Fruit fly (Drosophila melanogaster) whole organism, prepupa: Measurements from ENCODE around the gene CG10650.

Source experiments
- CG10669 ChIP-seq: fragments of 200-800 bp; sonication (Bioruptor generic); optimal IDR thresholded peaks from 3 replicates; lab custom pipeline; 2018; ENCODE audit warnings: missing biosample characterization, mild to moderate bottlenecking, missing genetic modification characterization, moderate library complexity
- CG11762 ChIP-seq: fragments of 200-800 bp; sonication (Bioruptor generic); optimal IDR thresholded peaks from 3 replicates; lab custom pipeline; 2016; ENCODE audit warnings: missing biosample characterization, missing genetic modification characterization; ENCODE audit not compliant: insufficient read depth
- CG15336 ChIP-seq: fragments of 200-800 bp; sonication (Bioruptor generic); IDR thresholded peaks from 2 replicates; pipeline ENCODE4 v1.3.6; 2022; ENCODE audit warnings: missing biosample characterization, missing genetic modification characterization
- CG1621 ChIP-seq: fragments of 200-800 bp; sonication (Bioruptor generic); optimal IDR thresholded peaks from 3 replicates; lab custom pipeline; 2018; ENCODE audit warnings: missing biosample characterization, mild to moderate bottlenecking, missing genetic modification characterization
- CG3032 ChIP-seq: fragments of 200-800 bp; optimal IDR thresholded peaks from 2 replicates; lab custom pipeline; 2019; ENCODE audit warnings: missing biosample characterization, mild to moderate bottlenecking, missing genetic modification characterization, moderate library complexity
- CG31627 ChIP-seq: fragments of 200-800 bp; sonication (Bioruptor generic); optimal IDR thresholded peaks from 3 replicates; lab custom pipeline; 2016; ENCODE audit warnings: missing biosample characterization, missing genetic modification characterization
- CG32006 ChIP-seq: fragments of 200-800 bp; sonication (Bioruptor generic); optimal IDR thresholded peaks from 3 replicates; lab custom pipeline; 2017; ENCODE audit warnings: missing biosample characterization, mild to moderate bottlenecking, missing genetic modification characterization
- CG34406 ChIP-seq: fragments of 200-800 bp; sonication (Bioruptor generic); optimal IDR thresholded peaks from 3 replicates; lab custom pipeline; 2016; ENCODE audit warnings: missing biosample characterization, missing genetic modification characterization
- CG3919 ChIP-seq: fragments of 200-800 bp; sonication (Bioruptor generic); optimal IDR thresholded peaks from 3 replicates; lab custom pipeline; 2016; ENCODE audit warnings: missing biosample characterization, missing genetic modification characterization
- CG6163 ChIP-seq: fragments of 200-800 bp; sonication (Bioruptor generic); IDR thresholded peaks from 3 replicates; pipeline ENCODE4 v1.3.6; 2022; ENCODE audit warnings: missing biosample characterization, missing genetic modification characterization
- CG6276 ChIP-seq: fragments of 200-800 bp; sonication (Bioruptor generic); optimal IDR thresholded peaks from 2 replicates; lab custom pipeline; 2017; ENCODE audit warnings: missing biosample characterization, mild to moderate bottlenecking, missing genetic modification characterization
- CG6792 ChIP-seq: fragments of 200-800 bp; sonication (Bioruptor generic); optimal IDR thresholded peaks from 3 replicates; lab custom pipeline; 2016; ENCODE audit warnings: missing biosample characterization, missing genetic modification characterization
- CG6808 ChIP-seq: fragments of 200-800 bp; sonication (Bioruptor generic); optimal IDR thresholded peaks from 3 replicates; lab custom pipeline; 2017; ENCODE audit warnings: missing biosample characterization, missing genetic modification characterization, mild to moderate bottlenecking, moderate library complexity, missing genetic modification reagents
- CG6854 ChIP-seq: fragments of 200-800 bp; sonication (Bioruptor generic); optimal IDR thresholded peaks from 2 replicates; lab custom pipeline; 2017; ENCODE audit warnings: missing biosample characterization, mild to moderate bottlenecking, missing genetic modification characterization
- CG8119 ChIP-seq: fragments of 200-800 bp; sonication (Bioruptor generic); IDR thresholded peaks from 3 replicates; pipeline ENCODE4 v1.3.6; 2022; ENCODE audit warnings: missing biosample characterization, missing genetic modification characterization
- CG8319 ChIP-seq: fragments of 200-800 bp; sonication (Bioruptor generic); optimal IDR thresholded peaks from 3 replicates; lab custom pipeline; 2016; ENCODE audit warnings: missing biosample characterization, missing genetic modification characterization
- CG8632 ChIP-seq: fragments of 200-800 bp; sonication (Bioruptor generic); optimal IDR thresholded peaks from 3 replicates; lab custom pipeline; 2016; ENCODE audit warnings: missing biosample characterization, missing genetic modification characterization
- Eip78C ChIP-seq: fragments of 200-800 bp; sonication (Bioruptor generic); peaks from one replicate; lab custom pipeline; 2016; ENCODE audit warnings: missing biosample characterization, missing genetic modification characterization
- Eip93F ChIP-seq: fragments of 200-800 bp; sonication (Bioruptor generic); optimal IDR thresholded peaks from 2 replicates; lab custom pipeline; 2016; ENCODE audit warnings: missing biosample characterization, mild to moderate bottlenecking, missing genetic modification characterization
- Ets96B ChIP-seq: fragments of 200-800 bp; optimal IDR thresholded peaks from 2 replicates; lab custom pipeline; 2019; ENCODE audit warnings: missing biosample characterization, mild to moderate bottlenecking, missing genetic modification characterization, moderate library complexity
- Hr39 ChIP-seq: fragments of 200-800 bp; sonication (Bioruptor generic); optimal IDR thresholded peaks from 2 replicates; lab custom pipeline; 2016; ENCODE audit warnings: missing biosample characterization, missing genetic modification characterization
- Hr4 ChIP-seq: fragments of 200-800 bp; sonication (Bioruptor generic); optimal IDR thresholded peaks from 3 replicates; lab custom pipeline; 2016; ENCODE audit warnings: missing biosample characterization, missing genetic modification characterization
- Lpt ChIP-seq: fragments of 200-800 bp; sonication (Bioruptor generic); optimal IDR thresholded peaks from 3 replicates; lab custom pipeline; 2016; ENCODE audit warnings: missing biosample characterization, missing genetic modification characterization
- Met ChIP-seq: fragments of 200-800 bp; sonication (Bioruptor generic); optimal IDR thresholded peaks from 3 replicates; lab custom pipeline; 2016; ENCODE audit warnings: missing biosample characterization, missing genetic modification characterization
- Smox ChIP-seq: fragments of 200-800 bp; sonication (Bioruptor generic); optimal IDR thresholded peaks from 3 replicates; lab custom pipeline; 2016; ENCODE audit warnings: missing biosample characterization, missing genetic modification characterization
- Sox102F ChIP-seq: fragments of 200-800 bp; sonication (Bioruptor generic); optimal IDR thresholded peaks from 2 replicates; lab custom pipeline; 2016; ENCODE audit warnings: missing biosample characterization, mild to moderate bottlenecking, missing genetic modification characterization
- Sox14 ChIP-seq: fragments of 200-800 bp; sonication (Bioruptor generic); optimal IDR thresholded peaks from 3 replicates; lab custom pipeline; 2016; ENCODE audit warnings: missing biosample characterization, missing genetic modification characterization
- Sox15 ChIP-seq: fragments of 200-800 bp; sonication (Bioruptor generic); optimal IDR thresholded peaks from 3 replicates; lab custom pipeline; 2016; ENCODE audit warnings: missing biosample characterization, missing genetic modification characterization
- achi ChIP-seq: fragments of 200-800 bp; sonication (Bioruptor generic); optimal IDR thresholded peaks from 3 replicates; lab custom pipeline; 2016; ENCODE audit warnings: missing biosample characterization, missing genetic modification characterization
- acj6 ChIP-seq: fragments of 200-800 bp; sonication (Bioruptor generic); optimal IDR thresholded peaks from 3 replicates; lab custom pipeline; 2016; ENCODE audit warnings: missing biosample characterization, missing genetic modification characterization
- dac ChIP-seq: fragments of 200-800 bp; sonication (Bioruptor generic); optimal IDR thresholded peaks from 2 replicates; lab custom pipeline; 2017; ENCODE audit warnings: missing biosample characterization, mild to moderate bottlenecking, missing genetic modification characterization
- dsx ChIP-seq: fragments of 200-800 bp; optimal IDR thresholded peaks from 3 replicates; lab custom pipeline; 2019; ENCODE audit warnings: missing biosample characterization, mild to moderate bottlenecking, missing genetic modification characterization, moderate library complexity; ENCODE audit not compliant: poor library complexity, severe bottlenecking
- eg ChIP-seq: fragments of 200-800 bp; sonication (Bioruptor generic); IDR thresholded peaks from 3 replicates; pipeline ENCODE4 v1.3.6; 2022; ENCODE audit warnings: missing biosample characterization, missing genetic modification characterization
- fd59A ChIP-seq: fragments of 200-800 bp; sonication (Bioruptor generic); optimal IDR thresholded peaks from 2 replicates; lab custom pipeline; 2017; ENCODE audit warnings: missing biosample characterization, mild to moderate bottlenecking, missing genetic modification characterization, missing genetic modification reagents
- fd85E ChIP-seq: fragments of 200-800 bp; sonication (Bioruptor generic); optimal IDR thresholded peaks from 3 replicates; lab custom pipeline; 2016; ENCODE audit warnings: missing biosample characterization, missing genetic modification characterization
- fkh ChIP-seq: fragments of 200-800 bp; sonication (Bioruptor generic); optimal IDR thresholded peaks from 3 replicates; lab custom pipeline; 2017; ENCODE audit warnings: missing biosample characterization, mild to moderate bottlenecking, missing genetic modification characterization, moderate library complexity
- lz ChIP-seq: fragments of 200-800 bp; sonication (Bioruptor generic); optimal IDR thresholded peaks from 3 replicates; lab custom pipeline; 2016; ENCODE audit warnings: missing biosample characterization, missing genetic modification characterization
- net ChIP-seq: fragments of 200-800 bp; sonication (Bioruptor generic); optimal IDR thresholded peaks from 3 replicates; lab custom pipeline; 2016; ENCODE audit warnings: missing biosample characterization, missing genetic modification characterization
- pdm3 ChIP-seq: fragments of 200-800 bp; sonication (Bioruptor generic); optimal IDR thresholded peaks from 3 replicates; lab custom pipeline; 2016; ENCODE audit warnings: missing biosample characterization, missing genetic modification characterization
- salr ChIP-seq, 2 experiments: fragments of 200-800 bp; sonication (Bioruptor generic); optimal IDR thresholded peaks; 3 replicates each; lab custom pipeline; 2016 to 2018; ENCODE audit warnings: missing biosample characterization in 2 of 2, missing genetic modification characterization in 2 of 2, mild to moderate bottlenecking in 1 of 2
- spab ChIP-seq: fragments of 200-800 bp; sonication (Bioruptor generic); optimal IDR thresholded peaks from 2 replicates; lab custom pipeline; 2017; ENCODE audit warnings: missing biosample characterization, mild to moderate bottlenecking, missing genetic modification characterization, missing genetic modification reagents
- ss ChIP-seq, 2 experiments: fragments of 200-800 bp; sonication (Bioruptor generic); optimal IDR thresholded peaks; 2 replicates in 1 of 2; 3 replicates in 1 of 2; lab custom pipeline; 2017 to 2018; ENCODE audit warnings: mild to moderate bottlenecking in 2 of 2, missing biosample characterization in 2 of 2, missing genetic modification characterization in 2 of 2, moderate library complexity in 1 of 2
- svp ChIP-seq: fragments of 200-800 bp; sonication (Bioruptor generic); peaks from one replicate; lab custom pipeline; 2016; ENCODE audit warnings: missing biosample characterization, missing genetic modification characterization
- topi ChIP-seq: fragments of 200-800 bp; sonication (Bioruptor generic); optimal IDR thresholded peaks from 3 replicates; lab custom pipeline; 2016; ENCODE audit warnings: missing biosample characterization, missing genetic modification characterization

The CG10650 gene

DNA sequence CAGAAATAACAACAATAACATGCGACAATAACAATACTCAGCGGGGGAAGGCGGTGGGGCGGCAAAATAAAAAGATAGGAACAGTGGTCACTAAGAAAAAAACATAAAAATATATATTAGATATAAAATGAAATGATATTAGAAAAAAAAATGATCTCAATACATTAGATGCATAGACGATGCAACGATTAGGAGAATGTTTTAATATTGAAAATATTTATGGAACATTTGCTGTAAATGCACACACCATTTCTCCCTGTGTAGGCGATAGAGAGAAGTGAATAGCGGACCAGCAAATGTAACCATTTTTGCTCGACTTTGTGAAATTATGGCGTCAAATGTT lies 29.5 kb downstream of the CG10650 start (continued):
- no peak for TF ChIP-seq CG31627 (GFP tag; lab: Kevin White, UChicago)
- TF ChIP-seq salr (GFP tag; optimal IDR thresholded peaks at IDR 0.05; lab: Kevin White, UChicago), result no peak
- no peak for TF ChIP-seq Eip93F (GFP tag; lab: Kevin White, UChicago)
- TF ChIP-seq lz, result peak; percentile 11
- no peak for TF ChIP-seq Sox15 (GFP tag; lab: Kevin White, UChicago)
- TF ChIP-seq net, result peak; percentile 16
- no peak for TF ChIP-seq Hr39 (GFP tag; lab: Kevin White, UChicago)
- no peak for TF ChIP-seq spab (GFP tag; lab: Kevin White, UChicago)
- peak; percentile 5 for TF ChIP-seq dsx
- peak; percentile 48 for TF ChIP-seq CG3032 (tag; lab: Kevin White, UChicago)
- TF ChIP-seq fd85E (GFP tag; lab: Kevin White, UChicago), result no peak
- TF ChIP-seq fd59A, result no peak
- TF ChIP-seq Smox (GFP tag; lab: Kevin White, UChicago), result no peak
- TF ChIP-seq CG6276 (GFP tag; lab: Kevin White, UChicago), result peak; percentile 40
- peak; percentile 32 for TF ChIP-seq CG8632 (GFP tag; lab: Kevin White, UChicago)
- peak; percentile 89 for TF ChIP-seq eg
- TF ChIP-seq svp (GFP tag; lab: Kevin White, UChicago), result peak; percentile 63
- peak; percentile 4 for TF ChIP-seq CG8319 (GFP tag; lab: Kevin White, UChicago)
- TF ChIP-seq CG6792 (GFP tag; lab: Kevin White, UChicago), result no peak

DNA sequence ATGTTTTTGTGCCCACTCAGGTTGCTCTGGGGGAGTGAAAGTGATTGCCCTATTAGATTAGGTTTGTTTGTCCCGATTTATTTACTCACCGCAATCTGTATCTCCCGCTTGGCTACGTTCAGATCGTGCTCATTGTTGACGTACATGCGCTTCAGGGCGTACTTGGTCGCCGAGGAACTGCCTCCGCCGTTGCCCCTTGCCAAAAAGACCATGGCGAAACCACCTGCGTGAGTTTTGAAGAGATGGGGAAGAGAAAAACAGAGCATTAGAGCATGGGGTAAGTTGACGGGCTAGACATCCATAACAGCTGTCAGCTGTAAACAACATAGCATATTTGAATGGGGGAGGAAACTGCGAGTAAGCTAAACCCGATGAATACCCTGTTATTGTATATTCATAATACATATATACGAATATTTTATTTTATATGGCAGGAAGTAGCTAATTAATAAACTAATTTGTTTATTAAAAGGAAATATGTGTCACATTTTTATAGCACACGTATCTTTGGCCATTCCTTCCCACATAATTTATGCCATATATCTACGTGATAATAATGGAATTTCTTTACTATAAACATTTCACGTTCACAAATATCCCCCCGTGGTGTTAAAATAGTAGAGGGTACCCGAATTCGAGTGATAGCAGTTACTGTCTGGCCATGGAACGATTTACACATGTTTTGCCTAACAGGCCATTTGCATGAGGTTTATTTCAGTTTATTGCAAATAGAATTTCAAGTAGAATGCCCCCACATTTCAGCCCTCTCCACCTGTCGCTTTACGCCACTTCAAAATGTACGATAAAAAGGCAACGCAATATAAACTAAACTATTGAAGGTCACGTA lies 30.1 kb downstream of the CG10650 start:
- TF ChIP-seq eg (0 out of 3 replicates have a peak, but pooled peaks have one; percentile 6), Eip78C (GFP tag; lab: Kevin White, UChicago) (peak; percentile 31), svp (GFP tag; lab: Kevin White, UChicago) (peak; percentile 65), fkh (GFP tag; lab: Kevin White, UChicago) (peak; percentile 74), Sox102F (GFP tag; lab: Kevin White, UChicago) (no peak), CG6854 (GFP tag; lab: Kevin White, UChicago) (no peak), CG32006 (GFP tag; lab: Kevin White, UChicago) (peak; percentile 0), Sox14 (GFP tag; lab: Kevin White, UChicago) (no peak), ss (GFP tag; optimal IDR thresholded peaks at IDR 0.05; lab: Kevin White, UChicago) (no peak), Ets96B (no peak), CG10669 (no peak), CG15336 (GFP tag; lab: Robert Waterston, UW) (peak; percentile 31; the same call in 1 of the 2 replicates), CG6163 (GFP tag; lab: Robert Waterston, UW) (no peak), CG6792 (GFP tag; lab: Kevin White, UChicago) (no peak), dac (GFP tag; lab: Kevin White, UChicago) (no peak)

DNA sequence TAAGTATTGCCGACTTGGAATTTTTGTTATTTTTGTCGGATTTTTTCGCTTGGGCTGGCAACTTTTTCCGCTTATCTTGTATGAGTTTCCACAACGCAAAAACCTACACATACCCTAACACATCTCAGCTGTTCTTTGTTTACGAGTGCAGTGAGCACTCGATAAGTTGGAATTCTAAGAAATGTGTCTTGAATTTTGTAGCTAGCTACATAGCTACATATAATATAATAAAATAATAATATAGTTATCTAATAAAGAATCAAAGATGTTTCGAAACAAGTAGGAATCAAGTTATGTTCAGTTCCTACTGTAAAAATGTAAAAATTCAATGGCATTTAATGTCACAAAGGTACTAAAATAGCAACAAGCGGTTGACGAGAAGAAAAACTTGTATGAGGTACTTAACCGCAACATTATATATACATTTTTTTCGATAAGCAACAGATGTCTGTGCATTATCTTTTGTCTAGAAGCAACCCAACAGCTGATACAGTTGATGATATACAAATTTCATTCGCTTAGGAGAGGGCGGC lies 38.5 kb downstream of the CG10650 start, which contains the start of gene Bhmt:
Gene Bhmt, minus strand, starts transcription at position 170 of the 533 bp plus-strand sequence.
- peak; percentile 34 for TF ChIP-seq dac (GFP tag; lab: Kevin White, UChicago)
- peak; percentile 93 for TF ChIP-seq dsx
- peak; percentile 80 for TF ChIP-seq CG6808 (GFP tag; lab: Kevin White, UChicago)
- peak; percentile 89 for TF ChIP-seq CG34406
- TF ChIP-seq CG11762 (GFP tag; lab: Kevin White, UChicago), result peak; percentile 79
- peak; percentile 89 for TF ChIP-seq Eip93F (GFP tag; lab: Kevin White, UChicago)
- peak; percentile 78 for TF ChIP-seq Met (GFP tag; lab: Kevin White, UChicago)
- peak; percentile 62 for TF ChIP-seq Sox15 (GFP tag; lab: Kevin White, UChicago)
- peak; percentile 70 for TF ChIP-seq fd85E (GFP tag; lab: Kevin White, UChicago)
- TF ChIP-seq CG8319 (GFP tag; lab: Kevin White, UChicago), result peak; percentile 65
- peak; percentile 88 for TF ChIP-seq achi (GFP tag; lab: Kevin White, UChicago)
- peak; percentile 69 for TF ChIP-seq Hr4 (GFP tag; lab: Kevin White, UChicago)
- peak; percentile 76 for TF ChIP-seq spab (GFP tag; lab: Kevin White, UChicago)
- TF ChIP-seq acj6 (GFP tag; lab: Kevin White, UChicago), result peak; percentile 84
- peak; percentile 80 for TF ChIP-seq CG32006 (GFP tag; lab: Kevin White, UChicago)
- TF ChIP-seq CG3919 (GFP tag; lab: Kevin White, UChicago), result peak; percentile 83
- TF ChIP-seq Lpt (GFP tag; lab: Kevin White, UChicago), result peak; percentile 69
- peak; percentile 86 for TF ChIP-seq CG8119 (GFP tag; lab: Robert Waterston, UW)
- peak; percentile 80 for TF ChIP-seq topi (GFP tag; lab: Kevin White, UChicago)
- TF ChIP-seq CG1621 (tag; lab: Kevin White, UChicago), result peak; percentile 72
- peak; percentile 87 for TF ChIP-seq CG15336 (GFP tag; lab: Robert Waterston, UW)
- peak; percentile 54 for TF ChIP-seq CG31627 (GFP tag; lab: Kevin White, UChicago)
- TF ChIP-seq CG10669, result peak; percentile 87
- no peak for TF ChIP-seq pdm3 (GFP tag; lab: Kevin White, UChicago)
